Fruit fly (Drosophila melanogaster): Measurements from ENCODE around the gene CG10570.

CG10570 gene

DNA sequence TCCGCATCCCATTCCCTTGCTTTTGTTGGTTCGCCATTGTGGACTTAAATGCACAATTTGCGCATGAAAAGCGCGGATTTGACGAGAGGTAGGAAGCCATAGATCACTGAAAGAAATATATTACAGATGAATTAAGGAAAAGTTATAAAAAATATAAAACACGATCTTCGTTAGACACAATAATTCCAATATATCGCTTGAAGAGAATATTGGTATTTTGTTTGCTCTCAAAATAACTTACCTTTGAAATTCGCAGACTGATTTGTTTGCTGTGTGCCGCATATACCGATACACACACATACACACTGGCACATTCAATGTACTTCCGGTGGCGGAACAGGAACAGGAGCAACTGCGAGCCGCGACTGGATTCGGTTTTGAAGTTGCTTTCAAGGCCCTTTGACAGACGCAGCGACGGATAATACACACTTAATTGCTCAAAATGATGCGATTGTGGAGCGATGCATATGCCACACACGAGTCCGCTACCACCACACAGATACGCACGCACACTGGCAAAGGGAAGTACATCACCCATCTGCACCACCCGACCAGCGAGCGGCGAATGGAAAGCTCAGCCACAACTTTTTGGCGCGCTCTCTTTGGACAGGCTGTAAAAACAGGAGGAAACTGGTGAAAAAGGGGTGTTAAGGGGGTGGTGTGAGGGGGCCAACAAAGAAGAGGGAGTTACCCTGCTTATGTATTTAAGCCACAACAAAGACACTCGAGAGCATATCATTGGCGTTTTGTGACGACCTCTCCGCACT is 5.2 kb downstream of the CG10570 start:
- TF ChIP-seq CG11902 (GFP tag; optimal IDR thresholded peaks at IDR 0.05) (no peak), Eip78C (GFP tag) (peak; percentile 75), fd85E (GFP tag; optimal IDR thresholded peaks at IDR 0.05) (no peak), fkh (GFP tag; optimal IDR thresholded peaks at IDR 0.05) (no peak), Eip75B (GFP tag; optimal IDR thresholded peaks at IDR 0.05) (peak; percentile 33), CG10631 (GFP tag; optimal IDR thresholded peaks at IDR 0.05) (no peak), dac (GFP tag; optimal IDR thresholded peaks at IDR 0.05) (no peak), svp (GFP tag) (peak; percentile 81), vri (GFP tag; optimal IDR thresholded peaks at IDR 0.05) (peak; percentile 37), CG4318 (GFP tag; optimal IDR thresholded peaks at IDR 0.05) (no peak), Met (GFP tag; optimal IDR thresholded peaks at IDR 0.05) (peak; percentile 66), eg (GFP tag; IDR thresholded peaks at IDR 0.05) (no peak), Blimp-1 (GFP tag; optimal IDR thresholded peaks at IDR 0.05) (no peak), Hr38 (GFP tag; optimal IDR thresholded peaks at IDR 0.05) (no peak), acj6 (GFP tag; optimal IDR thresholded peaks at IDR 0.05) (peak; percentile 11), Sox14 (GFP tag; optimal IDR thresholded peaks at IDR 0.05) (no peak), fd59A (GFP tag; optimal IDR thresholded peaks at IDR 0.05) (no peak), CG6792 (GFP tag; optimal IDR thresholded peaks at IDR 0.05) (peak; percentile 39), Smox (GFP tag; optimal IDR thresholded peaks at IDR 0.05) (peak; percentile 64), CG3919 (GFP tag; optimal IDR thresholded peaks at IDR 0.05) (peak; percentile 58), achi (GFP tag; optimal IDR thresholded peaks at IDR 0.05) (peak; percentile 25), Hr39 (GFP tag; optimal IDR thresholded peaks at IDR 0.05) (peak; percentile 56), CG9139 (GFP tag; optimal IDR thresholded peaks at IDR 0.05) (no peak), OdsH (GFP tag; optimal IDR thresholded peaks at IDR 0.05) (peak; percentile 20), CG7368 (GFP tag; optimal IDR thresholded peaks at IDR 0.05) (no peak), CG8319 (GFP tag; optimal IDR thresholded peaks at IDR 0.05) (peak; percentile 32), net (GFP tag; optimal IDR thresholded peaks at IDR 0.05) (no peak), CG11294 (GFP tag; IDR thresholded peaks at IDR 0.05) (no peak), CG6808 (GFP tag; optimal IDR thresholded peaks at IDR 0.05) (no peak), dsx (GFP tag; optimal IDR thresholded peaks at IDR 0.05; ENCODE audit: poor library complexity, severe bottlenecking) (no peak), lz (GFP tag; optimal IDR thresholded peaks at IDR 0.05) (peak; percentile 52), spab (GFP tag; optimal IDR thresholded peaks at IDR 0.05) (peak; percentile 15), CG32006 (GFP tag; optimal IDR thresholded peaks at IDR 0.05) (no peak), CG10669 (GFP tag; optimal IDR thresholded peaks at IDR 0.05) (peak; percentile 43), CG8119 (GFP tag; IDR thresholded peaks at IDR 0.05) (no peak), CG1621 (tag; optimal IDR thresholded peaks at IDR 0.05) (no peak), Sox15 (GFP tag; optimal IDR thresholded peaks at IDR 0.05) (no peak), CG16779 (tag; optimal IDR thresholded peaks at IDR 0.05) (no peak), Ets96B (tag; optimal IDR thresholded peaks at IDR 0.05) (peak; percentile 22), topi (GFP tag; optimal IDR thresholded peaks at IDR 0.05) (peak; percentile 62), cyc (GFP tag; optimal IDR thresholded peaks at IDR 0.05) (peak; percentile 44), CG3032 (tag; optimal IDR thresholded peaks at IDR 0.05) (no peak), Gug (GFP tag; IDR thresholded peaks at IDR 0.05) (no peak; the same call in 1 of the 2 replicates), esn (GFP tag; optimal IDR thresholded peaks at IDR 0.05) (peak; percentile 65), CG11762 (GFP tag; optimal IDR thresholded peaks at IDR 0.05; ENCODE audit: insufficient read depth) (no peak), CG6854 (GFP tag; optimal IDR thresholded peaks at IDR 0.05) (no peak), Eip93F (GFP tag; optimal IDR thresholded peaks at IDR 0.05) (no peak), Hr4 (GFP tag; optimal IDR thresholded peaks at IDR 0.05) (no peak), CG34406 (GFP tag; optimal IDR thresholded peaks at IDR 0.05) (peak; percentile 9), CG8632 (GFP tag; optimal IDR thresholded peaks at IDR 0.05) (peak; percentile 19), Ets21C (GFP tag; optimal IDR thresholded peaks at IDR 0.05) (peak; percentile 41)

Measured in whole organism, prepupa.